Worm (Caenorhabditis elegans): Measurements from ENCODE around the gene srd-7.

srd-7 gene

ce11 chrIV:10790353-10790752 lies 3.7 kb upstream of the srd-7 start, which contains the start of gene pept-2:
Gene pept-2, plus strand, starts transcription at chrIV:10790653.
- TF ChIP-seq ref-1 (GFP tag; conservative IDR thresholded peaks at IDR 0.05), result no peak

ce11 chrIV:10784085-10784484 lies 2.5 kb downstream of the srd-7 start:
- TF ChIP-seq med-1 (GFP tag; optimal IDR thresholded peaks at IDR 0.05; ENCODE audit: insufficient read depth), result no peak
- no peak for TF ChIP-seq tab-1 (GFP tag; IDR thresholded peaks at IDR 0.05)
- TF ChIP-seq T22C8.4 (GFP tag; IDR thresholded peaks at IDR 0.05), result no peak
- TF ChIP-seq flt-1 (GFP tag; IDR thresholded peaks at IDR 0.05), result no peak
- TF ChIP-seq cog-1 (tag; optimal IDR thresholded peaks at IDR 0.05), result no peak
- TF ChIP-seq ztf-23 (GFP tag; IDR thresholded peaks at IDR 0.05), result no peak
- TF ChIP-seq ztf-29 (GFP tag; IDR thresholded peaks at IDR 0.05), result no peak
- TF ChIP-seq ref-1 (GFP tag; conservative IDR thresholded peaks at IDR 0.05), result no peak
- no peak for TF ChIP-seq klf-2 (GFP tag; conservative IDR thresholded peaks at IDR 0.05)

- TF ChIP-seq klf-2 (GFP tag; conservative IDR thresholded peaks at IDR 0.05) (no peak), cog-1 (tag; optimal IDR thresholded peaks at IDR 0.05) (no peak), med-1 (GFP tag; optimal IDR thresholded peaks at IDR 0.05; ENCODE audit: insufficient read depth) (no peak), ztf-29 (GFP tag; IDR thresholded peaks at IDR 0.05) (no peak), flt-1 (GFP tag; IDR thresholded peaks at IDR 0.05) (no peak), T22C8.4 (GFP tag; IDR thresholded peaks at IDR 0.05) (no peak), ref-1 (GFP tag; conservative IDR thresholded peaks at IDR 0.05) (no peak), ztf-23 (GFP tag; IDR thresholded peaks at IDR 0.05) (no peak), tab-1 (GFP tag; IDR thresholded peaks at IDR 0.05) (no peak)
Measured at ce11 chrIV:10782014-10782413, 4.6 kb downstream of the srd-7 start.

ce11 chrIV:10781346-10781745 lies 5.3 kb downstream of the srd-7 start:
- TF ChIP-seq cog-1 (tag; optimal IDR thresholded peaks at IDR 0.05) (no peak), klf-2 (GFP tag; conservative IDR thresholded peaks at IDR 0.05) (no peak), ztf-23 (GFP tag; IDR thresholded peaks at IDR 0.05) (no peak), ref-1 (GFP tag; conservative IDR thresholded peaks at IDR 0.05) (no peak), med-1 (GFP tag; optimal IDR thresholded peaks at IDR 0.05; ENCODE audit: insufficient read depth) (no peak), flt-1 (GFP tag; IDR thresholded peaks at IDR 0.05) (no peak), ztf-29 (GFP tag; IDR thresholded peaks at IDR 0.05) (no peak), T22C8.4 (GFP tag; IDR thresholded peaks at IDR 0.05) (no peak), tab-1 (GFP tag; IDR thresholded peaks at IDR 0.05) (no peak)

- TF ChIP-seq ztf-23 (GFP tag; IDR thresholded peaks at IDR 0.05) (no peak), med-1 (GFP tag; optimal IDR thresholded peaks at IDR 0.05; ENCODE audit: insufficient read depth) (no peak), flt-1 (GFP tag; IDR thresholded peaks at IDR 0.05) (no peak), ztf-29 (GFP tag; IDR thresholded peaks at IDR 0.05) (no peak), klf-2 (GFP tag; conservative IDR thresholded peaks at IDR 0.05) (no peak), ref-1 (GFP tag; conservative IDR thresholded peaks at IDR 0.05) (no peak), tab-1 (GFP tag; IDR thresholded peaks at IDR 0.05) (no peak), cog-1 (tag; optimal IDR thresholded peaks at IDR 0.05) (no peak), T22C8.4 (GFP tag; IDR thresholded peaks at IDR 0.05) (no peak)
Measured at ce11 chrIV:10780583-10780982, 6.0 kb downstream of the srd-7 start, which contains the start of gene swt-3. Gene swt-3, minus strand, starts transcription at chrIV:10780683.

- TF ChIP-seq klf-2 (GFP tag; conservative IDR thresholded peaks at IDR 0.05), result no peak
- no peak for TF ChIP-seq ztf-29 (GFP tag; IDR thresholded peaks at IDR 0.05)
- TF ChIP-seq tab-1 (GFP tag; IDR thresholded peaks at IDR 0.05), result no peak
- TF ChIP-seq T22C8.4 (GFP tag; IDR thresholded peaks at IDR 0.05), result no peak
- no peak for TF ChIP-seq med-1 (GFP tag; optimal IDR thresholded peaks at IDR 0.05; ENCODE audit: insufficient read depth)
- TF ChIP-seq ztf-23 (GFP tag; IDR thresholded peaks at IDR 0.05), result no peak
- TF ChIP-seq ref-1 (GFP tag; conservative IDR thresholded peaks at IDR 0.05), result no peak
- no peak for TF ChIP-seq flt-1 (GFP tag; IDR thresholded peaks at IDR 0.05)
- TF ChIP-seq cog-1 (tag; optimal IDR thresholded peaks at IDR 0.05), result no peak
Measured at ce11 chrIV:10779328-10779727, 7.3 kb downstream of the srd-7 start.

- no peak for TF ChIP-seq ztf-29 (GFP tag; IDR thresholded peaks at IDR 0.05)
- TF ChIP-seq cog-1 (tag; optimal IDR thresholded peaks at IDR 0.05), result no peak
- no peak for TF ChIP-seq tab-1 (GFP tag; IDR thresholded peaks at IDR 0.05)
- TF ChIP-seq T22C8.4 (GFP tag; IDR thresholded peaks at IDR 0.05), result no peak
- no peak for TF ChIP-seq ztf-23 (GFP tag; IDR thresholded peaks at IDR 0.05)
- no peak for TF ChIP-seq ref-1 (GFP tag; conservative IDR thresholded peaks at IDR 0.05)
- TF ChIP-seq med-1 (GFP tag; optimal IDR thresholded peaks at IDR 0.05; ENCODE audit: insufficient read depth), result no peak
- TF ChIP-seq klf-2 (GFP tag; conservative IDR thresholded peaks at IDR 0.05), result no peak
- TF ChIP-seq flt-1 (GFP tag; IDR thresholded peaks at IDR 0.05), result no peak
Measured at ce11 chrIV:10778582-10778981, 8.0 kb downstream of the srd-7 start.

ce11 chrIV:10777600-10777999 lies 9.0 kb downstream of the srd-7 start:
- no peak for TF ChIP-seq ztf-29 (GFP tag; IDR thresholded peaks at IDR 0.05)
- no peak for TF ChIP-seq ztf-23 (GFP tag; IDR thresholded peaks at IDR 0.05)
- TF ChIP-seq flt-1 (GFP tag; IDR thresholded peaks at IDR 0.05), result no peak
- TF ChIP-seq T22C8.4 (GFP tag; IDR thresholded peaks at IDR 0.05), result no peak
- TF ChIP-seq ref-1 (GFP tag; conservative IDR thresholded peaks at IDR 0.05), result no peak
- TF ChIP-seq med-1 (GFP tag; optimal IDR thresholded peaks at IDR 0.05; ENCODE audit: insufficient read depth), result no peak
- no peak for TF ChIP-seq klf-2 (GFP tag; conservative IDR thresholded peaks at IDR 0.05)
- no peak for TF ChIP-seq cog-1 (tag; optimal IDR thresholded peaks at IDR 0.05)
- no peak for TF ChIP-seq tab-1 (GFP tag; IDR thresholded peaks at IDR 0.05)

ce11 chrIV:10777076-10777475 lies 9.6 kb downstream of the srd-7 start:
- no peak for TF ChIP-seq tab-1 (GFP tag; IDR thresholded peaks at IDR 0.05)
- no peak for TF ChIP-seq cog-1 (tag; optimal IDR thresholded peaks at IDR 0.05)
- no peak for TF ChIP-seq med-1 (GFP tag; optimal IDR thresholded peaks at IDR 0.05; ENCODE audit: insufficient read depth)
- no peak for TF ChIP-seq ztf-23 (GFP tag; IDR thresholded peaks at IDR 0.05)
- TF ChIP-seq klf-2 (GFP tag; conservative IDR thresholded peaks at IDR 0.05), result no peak
- no peak for TF ChIP-seq ref-1 (GFP tag; conservative IDR thresholded peaks at IDR 0.05)
- no peak for TF ChIP-seq flt-1 (GFP tag; IDR thresholded peaks at IDR 0.05)
- no peak for TF ChIP-seq ztf-29 (GFP tag; IDR thresholded peaks at IDR 0.05)
- TF ChIP-seq T22C8.4 (GFP tag; IDR thresholded peaks at IDR 0.05), result no peak

ce11 chrIV:10773811-10774210 lies 12.8 kb downstream of the srd-7 start, which contains the start of gene inpp-1:
Gene inpp-1, minus strand, starts transcription at chrIV:10773911.
- TF ChIP-seq ref-1 (GFP tag; conservative IDR thresholded peaks at IDR 0.05) (no peak), flt-1 (GFP tag; IDR thresholded peaks at IDR 0.05) (no peak), klf-2 (GFP tag; conservative IDR thresholded peaks at IDR 0.05) (no peak), T22C8.4 (GFP tag; IDR thresholded peaks at IDR 0.05) (no peak), cog-1 (tag; optimal IDR thresholded peaks at IDR 0.05) (no peak), med-1 (GFP tag; optimal IDR thresholded peaks at IDR 0.05; ENCODE audit: insufficient read depth) (no peak), tab-1 (GFP tag; IDR thresholded peaks at IDR 0.05) (no peak), ztf-29 (GFP tag; IDR thresholded peaks at IDR 0.05) (no peak), ztf-23 (GFP tag; IDR thresholded peaks at IDR 0.05) (no peak)
